Worm (Caenorhabditis elegans) whole organism, young adult: ENCODE results near the gene C16D9.9.

Source experiments
- B0035.1 ChIP-seq: sonication (generic microtip); optimal IDR thresholded peaks from 2 replicates; lab custom pipeline; 2016; ENCODE audit warnings: missing genetic modification characterization, mild to moderate bottlenecking, missing compliant biosample characterization, missing genotype, missing genetic modification reagents
- C17E4.6 ChIP-seq: fragments of 200-800 bp; sonication (Bioruptor generic); IDR thresholded peaks from 2 replicates; pipeline ENCODE4 v1.3.6; 2022; ENCODE audit warnings: missing genetic modification reagents, missing genetic modification characterization, missing compliant biosample characterization
- D2030.7 ChIP-seq: fragments of 200-800 bp; sonication (Bioruptor generic); IDR thresholded peaks from 2 replicates; pipeline ENCODE4 v1.3.6; 2022; ENCODE audit warnings: missing genetic modification reagents, missing genetic modification characterization, missing compliant biosample characterization
- F23B12.7 ChIP-seq: sonication (generic microtip); optimal IDR thresholded peaks from 2 replicates; lab custom pipeline; 2017; ENCODE audit warnings: missing genetic modification characterization, mild to moderate bottlenecking, missing compliant biosample characterization, antibody characterized with exemption, moderate library complexity; ENCODE audit not compliant: insufficient read depth
- F37B4.10 ChIP-seq: fragments of 200-800 bp; sonication (Bioruptor generic); IDR thresholded peaks from 2 replicates; pipeline ENCODE4 v1.3.6; 2022; ENCODE audit warnings: missing genetic modification characterization, missing compliant biosample characterization
- F52B5.7 ChIP-seq: sonication (generic microtip); optimal IDR thresholded peaks from 2 replicates; lab custom pipeline; 2016; ENCODE audit warnings: mild to moderate bottlenecking, missing genetic modification characterization, missing compliant biosample characterization
- ama-1 ChIP-seq, 3 experiments: fragments of 150-350 bp in 1 of 3; sonication (generic microtip) in 2 of 3; optimal IDR thresholded peaks; 2 replicates each; lab custom pipeline; 2014 to 2018; ENCODE audit warnings: missing biosample characterization in 2 of 3, missing genetic modification characterization in 2 of 3, missing genetic modification reagents in 2 of 3
- aptf-2 ChIP-seq: fragments of 200-800 bp; sonication (Bioruptor generic); conservative IDR thresholded peaks from 2 replicates; pipeline ENCODE4 v1.3.6; 2022; ENCODE audit warnings: missing genetic modification reagents, missing genetic modification characterization, missing compliant biosample characterization
- attf-3 ChIP-seq: fragments of 200-800 bp; sonication (Bioruptor generic); conservative IDR thresholded peaks from 2 replicates; pipeline ENCODE4 v1.3.6; 2022; ENCODE audit warnings: missing genetic modification reagents, missing genetic modification characterization, missing compliant biosample characterization
- cebp-1 ChIP-seq, 2 experiments: fragments of 200-800 bp in 1 of 2; sonication (Bioruptor generic) in 1 of 2; sonication (generic microtip) in 1 of 2; IDR thresholded peaks in 1 of 2; optimal IDR thresholded peaks in 1 of 2; 2 replicates each; pipeline versions ENCODE4 v1.3.6 to Lab custom; 2017 to 2022; ENCODE audit warnings: missing compliant biosample characterization in 2 of 2, missing genetic modification characterization in 2 of 2, mild to moderate bottlenecking in 1 of 2, missing genetic modification reagents in 1 of 2, moderate library complexity in 1 of 2
- ceh-27 ChIP-seq: fragments of 200-800 bp; sonication (Bioruptor generic); optimal IDR thresholded peaks from 2 replicates; lab custom pipeline; 2018; ENCODE audit warnings: mild to moderate bottlenecking, missing genetic modification characterization, moderate library complexity, missing compliant biosample characterization
- ceh-79 ChIP-seq: sonication (generic microtip); optimal IDR thresholded peaks from 2 replicates; lab custom pipeline; 2017; ENCODE audit warnings: mild to moderate bottlenecking, missing genetic modification characterization, missing compliant biosample characterization
- dox-1 ChIP-seq: fragments of 200-800 bp; sonication (Bioruptor generic); IDR thresholded peaks from 2 replicates; pipeline ENCODE4 v1.3.6; 2022; ENCODE audit warnings: missing genetic modification reagents, missing genetic modification characterization, missing compliant biosample characterization
- him-1 ChIP-seq: sonication (generic microtip); optimal IDR thresholded peaks from 2 replicates; lab custom pipeline; 2016; ENCODE audit warnings: missing genotype, missing genetic modification reagents, missing genetic modification characterization, missing compliant biosample characterization
- hmg-1.2 ChIP-seq: fragments of 200-800 bp; sonication (Bioruptor generic); IDR thresholded peaks from 2 replicates; pipeline ENCODE4 v1.3.6; 2022; ENCODE audit warnings: missing genetic modification reagents, missing genetic modification characterization, missing compliant biosample characterization
- hsf-1 ChIP-seq: fragments of 200-800 bp; sonication (Bioruptor generic); IDR thresholded peaks from 2 replicates; pipeline ENCODE4 v1.3.6; 2022; ENCODE audit warnings: missing genetic modification reagents, missing genetic modification characterization, missing compliant biosample characterization
- lin-35 ChIP-seq, 3 experiments: fragments of 150-350 bp in 2 of 3; sonication (generic microtip) in 1 of 3; optimal IDR thresholded peaks; 2 replicates each; lab custom pipeline; 2014 to 2018; ENCODE audit warnings: missing biosample characterization in 3 of 3, missing genetic modification characterization in 3 of 3, missing genetic modification reagents in 3 of 3
- lin-40 ChIP-seq: sonication (generic microtip); optimal IDR thresholded peaks from 2 replicates; lab custom pipeline; 2016; ENCODE audit warnings: missing genetic modification characterization, mild to moderate bottlenecking, missing compliant biosample characterization, missing genotype, missing genetic modification reagents
- lin-54 ChIP-seq: fragments of 200-800 bp; sonication (Bioruptor generic); optimal IDR thresholded peaks from 2 replicates; lab custom pipeline; 2018; ENCODE audit warnings: mild to moderate bottlenecking, missing genetic modification characterization, missing compliant biosample characterization
- madf-3 ChIP-seq: fragments of 200-800 bp; sonication (Bioruptor generic); IDR thresholded peaks from 2 replicates; pipeline ENCODE4 v1.3.6; 2022; ENCODE audit warnings: missing genetic modification reagents, missing genetic modification characterization, missing compliant biosample characterization
- nhr-80 ChIP-seq: sonication (generic microtip); optimal IDR thresholded peaks from 2 replicates; lab custom pipeline; 2016; ENCODE audit warnings: missing genetic modification characterization, missing compliant biosample characterization
- nhr-90 ChIP-seq: sonication (generic microtip); optimal IDR thresholded peaks from 2 replicates; lab custom pipeline; 2016; ENCODE audit warnings: missing genotype, mild to moderate bottlenecking, missing genetic modification characterization, missing compliant biosample characterization
- pbrm-1 ChIP-seq: fragments of 200-800 bp; sonication (Bioruptor generic); IDR thresholded peaks from 2 replicates; pipeline ENCODE4 v1.3.6; 2022; ENCODE audit warnings: missing genetic modification reagents, missing genetic modification characterization, missing compliant biosample characterization
- rcor-1 ChIP-seq: fragments of 200-800 bp; sonication (Bioruptor generic); IDR thresholded peaks from 2 replicates; pipeline ENCODE4 v1.3.6; 2022; ENCODE audit warnings: missing genetic modification reagents, missing genetic modification characterization, missing compliant biosample characterization
- snpc-4 ChIP-seq, 5 experiments: fragments of 150-350 bp in 1 of 5; sonication (generic microtip) in 4 of 5; optimal IDR thresholded peaks; 2 replicates each; lab custom pipeline; 2014 to 2018; ENCODE audit warnings: missing genetic modification characterization in 5 of 5, missing biosample characterization in 3 of 5, antibody characterized with exemption in 2 of 5, mild to moderate bottlenecking in 2 of 5, missing compliant biosample characterization in 2 of 5, missing genotype in 2 of 5, moderate library complexity in 2 of 5, missing genetic modification reagents in 1 of 5

The C16D9.9 gene

DNA sequence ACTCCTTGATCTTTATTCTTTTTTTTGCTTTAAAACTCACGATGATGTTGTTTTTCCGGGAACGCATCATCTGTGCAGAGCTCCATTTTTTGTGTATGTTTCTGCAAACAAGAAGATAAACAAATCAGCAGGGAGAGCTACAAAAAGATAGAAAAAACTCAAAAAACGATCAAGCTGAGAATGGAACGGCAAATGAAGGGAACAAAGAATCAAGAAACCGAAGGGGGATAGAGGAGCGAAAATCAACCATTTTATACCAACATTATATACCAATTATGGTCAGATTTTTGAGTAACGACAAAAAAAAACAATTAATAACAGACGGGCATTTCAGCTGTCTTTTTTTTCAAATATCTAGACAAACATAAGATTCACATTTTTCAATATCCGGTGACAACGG, 20.8 kb downstream of the C16D9.9 start, which contains the start of gene slc-17.5 (continued):
- TF ChIP-seq C17E4.6 (no peak), F37B4.10 (no peak), ceh-79 (tag; lab: Kevin White, UChicago) (no peak), lin-35 (GFP tag; optimal IDR thresholded peaks at IDR 0.05; lab: Kevin White, UChicago) (no peak), madf-3 (no peak), ceh-27 (GFP tag; lab: Kevin White, UChicago) (no peak), dox-1 (GFP tag; lab: Robert Waterston, UW) (no peak)

DNA sequence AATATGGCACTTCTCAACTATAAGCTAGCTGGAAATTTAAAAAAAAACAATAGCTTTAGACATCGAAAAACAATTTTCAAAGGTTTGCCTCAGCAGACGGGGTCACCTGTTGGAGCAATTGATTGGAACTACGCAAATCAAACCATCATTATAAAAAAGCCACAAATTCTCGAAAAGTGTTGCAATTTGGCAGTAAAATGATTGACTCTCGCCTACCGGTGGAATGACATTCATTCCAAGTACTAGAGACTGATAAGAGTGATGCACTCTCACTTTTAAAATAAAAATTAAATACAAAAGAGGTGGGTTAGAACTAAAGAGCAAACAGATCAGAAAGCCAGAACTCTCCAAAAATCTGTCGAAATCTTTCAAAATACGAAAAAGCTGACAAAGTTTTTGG, 21.4 kb downstream of the C16D9.9 start:
- TF ChIP-seq pbrm-1 (GFP tag; lab: Robert Waterston, UW) (no peak), nhr-80 (peak; percentile 66)
- TF ChIP-seq, all 124 proteins: peak for 1

DNA sequence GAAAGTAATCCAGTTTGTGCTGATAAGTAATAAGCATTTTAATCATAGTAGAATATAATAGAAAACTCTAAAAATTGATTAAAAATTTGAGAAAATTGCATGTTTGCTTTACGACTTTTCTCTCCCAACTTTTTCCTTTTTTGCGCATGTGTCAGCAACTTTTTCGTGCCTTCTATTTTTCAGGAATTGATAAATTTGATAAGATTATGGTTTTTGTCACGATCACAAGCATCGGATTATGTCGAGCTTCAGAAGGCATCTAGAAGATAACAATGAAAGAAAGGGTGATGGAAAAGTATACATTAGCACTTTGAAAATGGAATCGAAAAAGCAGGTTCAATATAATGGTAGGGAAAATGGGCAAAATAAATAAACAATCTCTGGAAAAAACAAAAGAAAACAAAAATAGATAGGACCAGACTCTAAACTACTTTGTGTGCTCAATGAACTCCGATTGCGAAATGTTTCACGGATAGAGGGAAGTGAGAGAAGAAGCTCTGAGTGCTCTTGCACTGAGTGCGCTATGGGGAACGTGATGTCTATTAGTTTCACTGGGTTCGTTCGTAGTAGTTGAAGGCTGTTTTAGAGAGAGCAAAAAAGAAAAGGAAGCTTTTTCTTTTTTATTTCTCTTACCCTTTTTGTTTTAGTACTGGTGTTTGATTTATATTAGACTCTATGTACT, 24.2 kb downstream of the C16D9.9 start:
- TF ChIP-seq him-1 (tag; lab: Kevin White, UChicago) (no peak), nhr-80 (peak; percentile 36), snpc-4 (GFP tag; optimal IDR thresholded peaks at IDR 0.05; lab: Kevin White, UChicago) (no peak), snpc-4 (tag; optimal IDR thresholded peaks at IDR 0.05; lab: Kevin White, UChicago) (peak in 1 of 4 experiments; percentile 7), cebp-1 (GFP tag; IDR thresholded peaks at IDR 0.05; lab: Robert Waterston, UW) (peak; percentile 81; the same call in 1 of the 2 replicates), cebp-1 (tag; optimal IDR thresholded peaks at IDR 0.05; lab: Kevin White, UChicago) (peak; percentile 94)
- TF ChIP-seq, all 124 proteins: peak for 3

DNA sequence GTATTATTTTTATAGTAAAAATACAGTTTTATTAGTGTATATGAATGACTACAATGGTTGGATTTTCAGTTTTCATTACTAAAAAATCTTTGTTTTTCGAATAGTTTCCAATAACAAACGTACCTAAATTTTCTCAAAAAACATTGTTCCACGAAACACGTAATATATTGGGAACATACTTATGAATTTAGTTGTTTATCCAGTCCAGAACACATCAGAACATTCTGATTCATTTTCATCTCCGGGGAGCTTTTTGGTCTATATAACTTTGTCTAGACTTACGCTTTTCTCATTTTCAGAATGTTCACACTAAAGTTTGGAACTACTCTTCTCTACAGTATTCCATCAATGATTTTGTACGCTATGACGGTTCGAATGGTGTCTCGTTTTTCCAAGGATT, 27.7 kb downstream of the C16D9.9 start, which contains the start of gene srg-33:
Gene srg-33, plus strand, starts transcription at position 301 of the 400 bp plus-strand sequence.
- TF ChIP-seq dox-1 (GFP tag; lab: Robert Waterston, UW), result no peak
- TF ChIP-seq ama-1 (optimal IDR thresholded peaks at IDR 0.05; lab: Kevin White, UChicago), result no peak
- no peak for TF ChIP-seq ama-1 (GFP tag; optimal IDR thresholded peaks at IDR 0.05; lab: Kevin White, UChicago)
- no peak for TF ChIP-seq him-1 (tag; lab: Kevin White, UChicago)
- no peak for TF ChIP-seq F52B5.7 (tag; lab: Kevin White, UChicago)
- TF ChIP-seq lin-54 (GFP tag; lab: Kevin White, UChicago), result no peak

DNA sequence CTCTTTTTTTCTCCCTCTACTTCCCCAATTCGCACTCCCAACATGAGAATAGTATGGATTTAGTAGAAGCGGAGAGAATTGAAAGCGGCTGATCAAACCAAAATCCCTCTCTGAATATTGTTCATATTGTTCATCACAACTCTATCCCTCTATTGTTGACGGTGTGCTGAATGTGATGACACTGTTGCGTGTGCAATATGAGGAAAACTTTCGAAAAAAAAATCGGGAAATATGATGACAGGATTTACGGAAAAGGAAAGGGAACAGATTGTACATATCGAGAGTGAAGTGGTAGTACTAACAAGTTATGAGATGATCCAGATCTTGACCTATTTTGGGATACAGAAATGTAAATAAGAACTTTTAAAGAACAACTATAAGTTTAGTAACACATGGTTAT, 31.8 kb downstream of the C16D9.9 start, which contains the start of gene smex-1:
Gene smex-1, minus strand, starts transcription at position 101 of the 400 bp plus-strand sequence.
- TF ChIP-seq ama-1 (optimal IDR thresholded peaks at IDR 0.05; lab: Kevin White, UChicago), result no peak
- no peak for TF ChIP-seq ama-1 (GFP tag; optimal IDR thresholded peaks at IDR 0.05; lab: Kevin White, UChicago)
- TF ChIP-seq nhr-90 (tag; lab: Kevin White, UChicago), result no peak
- no peak for TF ChIP-seq D2030.7 (GFP tag; lab: Robert Waterston, UW)
- TF ChIP-seq, all 124 proteins: peak for 0

DNA sequence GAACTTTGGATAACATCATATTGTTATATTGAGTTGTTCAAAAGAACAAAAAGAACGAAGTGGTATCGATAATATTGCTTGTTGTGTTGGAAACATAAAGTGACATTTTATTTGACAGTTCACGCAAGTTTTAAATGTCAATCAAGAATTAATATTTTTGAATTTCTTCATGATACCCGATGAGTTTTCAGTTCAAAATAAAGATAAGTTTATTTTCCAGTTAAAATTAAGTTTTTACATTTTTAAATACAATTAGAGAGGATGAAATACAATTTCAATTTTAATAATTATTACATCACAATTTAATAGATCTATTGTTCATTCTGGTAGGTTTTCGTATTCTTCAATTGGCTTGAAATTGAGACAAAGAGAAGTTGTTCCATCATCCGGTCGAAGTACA, 33.5 kb downstream of the C16D9.9 start, which contains the start of gene W02D7.4:
Gene W02D7.4, minus strand, starts transcription at position 101 of the 400 bp plus-strand sequence.
- TF ChIP-seq rcor-1 (GFP tag; lab: Robert Waterston, UW) (no peak), attf-3 (no peak), nhr-80 (peak; percentile 33), hmg-1.2 (GFP tag; lab: Robert Waterston, UW) (no peak), B0035.1 (tag; lab: Kevin White, UChicago) (no peak)

DNA sequence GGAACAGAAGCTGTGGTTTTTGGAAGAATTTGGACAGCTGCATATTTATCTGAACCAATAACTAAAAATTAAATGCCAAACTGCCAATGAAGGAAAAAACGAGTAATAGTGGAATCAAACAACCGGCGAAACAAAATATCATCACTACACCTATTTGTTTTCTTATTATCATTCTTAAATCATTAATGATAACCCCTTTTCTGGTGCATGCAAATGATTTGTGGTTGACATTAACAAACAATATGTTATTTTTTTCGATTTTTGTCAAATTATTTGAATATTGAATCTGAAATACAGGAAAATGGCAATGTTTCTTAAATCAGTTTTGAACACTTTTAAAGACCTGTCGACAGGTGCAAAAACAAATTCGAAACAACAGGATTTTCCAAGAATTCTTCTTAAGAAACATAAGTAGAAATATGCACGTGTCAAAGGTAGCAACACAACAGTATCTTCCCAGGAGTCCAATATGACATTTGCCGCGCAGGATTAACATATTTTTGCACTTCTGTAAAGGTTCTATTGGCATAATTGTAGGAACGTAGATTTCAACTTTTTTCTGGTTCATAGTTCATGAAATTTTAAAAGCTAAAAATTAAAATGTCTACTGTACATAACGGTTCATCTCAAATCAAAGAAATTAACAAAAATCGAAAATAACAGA, 35.3 kb downstream of the C16D9.9 start, which contains the start of gene W02D7.5:
Gene W02D7.5, minus strand, starts transcription at position 51 of the 664 bp plus-strand sequence.
- TF ChIP-seq F23B12.7 (tag; lab: Kevin White, UChicago) (no peak), D2030.7 (GFP tag; lab: Robert Waterston, UW) (no peak), lin-40 (tag; lab: Kevin White, UChicago) (no peak), hsf-1 (GFP tag; lab: Robert Waterston, UW) (peak; percentile 8; the same call in 1 of the 2 replicates), aptf-2 (GFP tag; lab: Robert Waterston, UW) (peak; percentile 79), him-1 (tag; lab: Kevin White, UChicago) (no peak)
- TF ChIP-seq, all 124 proteins: peak for 2
